Fruit fly (Drosophila melanogaster): ENCODE data around the gene cad.

cad gene

dm6 chr2L:20780768-20781167, 10.2 kb downstream of the cad start (continued):
- no peak for TF ChIP-seq eve (GFP tag; optimal IDR thresholded peaks at IDR 0.05)

- TF ChIP-seq CG10267 (tag; optimal IDR thresholded peaks at IDR 0.05) (no peak), Med (GFP tag) (peak; percentile 75), Deaf1 (tag; optimal IDR thresholded peaks at IDR 0.05) (peak; percentile 87), HHEX (GFP tag; optimal IDR thresholded peaks at IDR 0.05) (no peak), oc (tag; optimal IDR thresholded peaks at IDR 0.05) (peak; percentile 32), CG15073 (GFP tag; optimal IDR thresholded peaks at IDR 0.05) (no peak), CG12071 (GFP tag; optimal IDR thresholded peaks at IDR 0.05) (no peak), sob (GFP tag; IDR thresholded peaks at IDR 0.05) (peak; percentile 7; the same call in 1 of the 2 replicates), Sox100B (GFP tag; optimal IDR thresholded peaks at IDR 0.05) (no peak), dpn (GFP tag; optimal IDR thresholded peaks at IDR 0.05) (no peak), B-H1 (GFP tag; IDR thresholded peaks at IDR 0.05) (no peak), CG17912 (GFP tag; optimal IDR thresholded peaks at IDR 0.05) (no peak), CG13624 (GFP tag; optimal IDR thresholded peaks at IDR 0.05) (no peak), pum (GFP tag; optimal IDR thresholded peaks at IDR 0.05) (no peak), Pdp1 (GFP tag; optimal IDR thresholded peaks at IDR 0.05) (peak in 1 of 2 experiments; percentile 1), zen (tag; optimal IDR thresholded peaks at IDR 0.05) (peak; percentile 40), pita (GFP tag; optimal IDR thresholded peaks at IDR 0.05) (no peak), CG8290 (GFP tag; optimal IDR thresholded peaks at IDR 0.05) (no peak), CG8290 (tag; optimal IDR thresholded peaks at IDR 0.05) (no peak), Atf-2 (GFP tag; optimal IDR thresholded peaks at IDR 0.05) (no peak), disco-r (GFP tag; optimal IDR thresholded peaks at IDR 0.05) (no peak), CG2202 (tag; optimal IDR thresholded peaks at IDR 0.05) (no peak), Dfd (GFP tag; optimal IDR thresholded peaks at IDR 0.05) (no peak), CG7839 (tag; optimal IDR thresholded peaks at IDR 0.05) (no peak), CG13296 (GFP tag; optimal IDR thresholded peaks at IDR 0.05) (no peak), CG15601 (tag; optimal IDR thresholded peaks at IDR 0.05) (no peak), bsh (GFP tag; optimal IDR thresholded peaks at IDR 0.05) (no peak), NFAT (GFP tag; IDR thresholded peaks at IDR 0.05) (no peak), ERR (GFP tag; optimal IDR thresholded peaks at IDR 0.05) (no peak), CG1832 (GFP tag; optimal IDR thresholded peaks at IDR 0.05) (peak; percentile 81), Eip74EF (GFP tag; optimal IDR thresholded peaks at IDR 0.05) (no peak), unc-4 (GFP tag; IDR thresholded peaks at IDR 0.05; ENCODE audit: partially characterized antibody) (no peak), bowl (GFP tag; IDR thresholded peaks at IDR 0.05) (no peak), eve (GFP tag; optimal IDR thresholded peaks at IDR 0.05) (no peak), Lhr (GFP tag; optimal IDR thresholded peaks at IDR 0.05) (no peak), aop (GFP tag; IDR thresholded peaks at IDR 0.05) (no peak), cad (GFP tag; optimal IDR thresholded peaks at IDR 0.05) (peak; percentile 33), mld (GFP tag; IDR thresholded peaks at IDR 0.05; ENCODE audit: partially characterized antibody) (no peak), CG4707 (GFP tag; optimal IDR thresholded peaks at IDR 0.05) (no peak), Dref (GFP tag; IDR thresholded peaks at IDR 0.05) (no peak), inv (GFP tag; IDR thresholded peaks at IDR 0.05; ENCODE audit: partially characterized antibody) (no peak), CG12236 (GFP tag; optimal IDR thresholded peaks at IDR 0.05) (no peak), CG8359 (GFP tag; optimal IDR thresholded peaks at IDR 0.05; ENCODE audit: borderline replicate concordance) (no peak), ro (GFP tag; IDR thresholded peaks at IDR 0.05) (no peak), wdn (GFP tag; IDR thresholded peaks at IDR 0.05) (no peak), esg (GFP tag; conservative IDR thresholded peaks at IDR 0.05) (no peak), CG6689 (GFP tag; IDR thresholded peaks at IDR 0.05) (no peak), unpg (GFP tag; optimal IDR thresholded peaks at IDR 0.05) (no peak), Ravus (GFP tag; IDR thresholded peaks at IDR 0.05) (no peak)
Observed at dm6 chr2L:20783044-20783443, 12.5 kb downstream of the cad start.

Measured in whole organism, embryonic.